Worm (Caenorhabditis elegans) whole organism, mixed stage, embryonic: ENCODE measurements around the gene pud-4.

Experiments used
- M03D4.4 ChIP-seq: sonication (generic microtip); optimal IDR thresholded peaks from 2 replicates; lab custom pipeline; 2017; ENCODE audit warnings: mild to moderate bottlenecking, missing genetic modification characterization, missing compliant biosample characterization
- blmp-1 ChIP-seq: fragments of 150-350 bp; optimal IDR thresholded peaks from 2 replicates; lab custom pipeline; 2014; ENCODE audit warnings: missing biosample characterization, missing genetic modification characterization
- ceh-39 ChIP-seq: fragments of 150-350 bp; optimal IDR thresholded peaks from 2 replicates; lab custom pipeline; 2014; ENCODE audit warnings: missing biosample characterization, missing genetic modification characterization
- ceh-83 ChIP-seq: fragments of 200-800 bp; sonication (Bioruptor generic); optimal IDR thresholded peaks from 2 replicates; lab custom pipeline; 2018; ENCODE audit warnings: mild to moderate bottlenecking, missing genetic modification characterization, missing compliant biosample characterization
- ces-1 ChIP-seq: fragments of 150-350 bp; optimal IDR thresholded peaks from 2 replicates; lab custom pipeline; 2014; ENCODE audit warnings: missing biosample characterization, missing genetic modification reagents, missing genetic modification characterization
- cnd-1 ChIP-seq: fragments of 200-800 bp; sonication (Bioruptor generic); optimal IDR thresholded peaks from 2 replicates; lab custom pipeline; 2018; ENCODE audit warnings: mild to moderate bottlenecking, missing genetic modification characterization, missing compliant biosample characterization
- drap-1 ChIP-seq: fragments of 200-800 bp; sonication (Bioruptor generic); optimal IDR thresholded peaks from 3 replicates; lab custom pipeline; 2018; ENCODE audit warnings: mild to moderate bottlenecking, missing genetic modification characterization, missing compliant biosample characterization
- elt-1 ChIP-seq: sonication (generic microtip); optimal IDR thresholded peaks from 2 replicates; lab custom pipeline; 2017; ENCODE audit warnings: missing genetic modification characterization, mild to moderate bottlenecking, missing compliant biosample characterization, antibody characterized with exemption, moderate library complexity, borderline replicate concordance; ENCODE audit not compliant: insufficient read depth
- elt-3 ChIP-seq: fragments of 150-350 bp; optimal IDR thresholded peaks from 2 replicates; lab custom pipeline; 2014; ENCODE audit warnings: missing biosample characterization, missing genetic modification characterization
- ham-2 ChIP-seq: fragments of 200-800 bp; sonication (Bioruptor generic); optimal IDR thresholded peaks from 2 replicates; lab custom pipeline; 2018; ENCODE audit warnings: mild to moderate bottlenecking, missing genetic modification characterization, missing compliant biosample characterization
- hlh-1 ChIP-seq: fragments of 150-350 bp; optimal IDR thresholded peaks from 2 replicates; lab custom pipeline; 2014; ENCODE audit warnings: missing biosample characterization, missing genetic modification reagents, missing genetic modification characterization
- lin-13 ChIP-seq: fragments of 150-350 bp; optimal IDR thresholded peaks from 2 replicates; lab custom pipeline; 2014; ENCODE audit warnings: missing biosample characterization, missing genetic modification characterization
- lin-32 ChIP-seq: fragments of 200-800 bp; sonication (Bioruptor generic); optimal IDR thresholded peaks from 2 replicates; lab custom pipeline; 2018; ENCODE audit warnings: mild to moderate bottlenecking, missing genetic modification characterization, missing compliant biosample characterization
- lsy-2 ChIP-seq: fragments of 150-350 bp; optimal IDR thresholded peaks from 2 replicates; lab custom pipeline; 2014; ENCODE audit warnings: missing biosample characterization, missing genetic modification characterization
- mep-1 ChIP-seq: fragments of 150-350 bp; optimal IDR thresholded peaks from 2 replicates; lab custom pipeline; 2017; ENCODE audit warnings: missing biosample characterization, missing genetic modification reagents, missing genetic modification characterization, inconsistent platforms
- mls-2 ChIP-seq: sonication (generic microtip); optimal IDR thresholded peaks from 2 replicates; lab custom pipeline; 2016; ENCODE audit warnings: mild to moderate bottlenecking, missing genetic modification characterization, moderate library complexity, missing compliant biosample characterization
- nhr-12 ChIP-seq: fragments of 150-350 bp; optimal IDR thresholded peaks from 2 replicates; lab custom pipeline; 2014; ENCODE audit warnings: missing biosample characterization, missing genetic modification characterization
- nhr-237 ChIP-seq: fragments of 150-350 bp; optimal IDR thresholded peaks from 2 replicates; lab custom pipeline; 2014; ENCODE audit warnings: missing biosample characterization, missing genetic modification characterization
- nhr-28 ChIP-seq: fragments of 150-350 bp; optimal IDR thresholded peaks from 2 replicates; lab custom pipeline; 2014; ENCODE audit warnings: missing biosample characterization, missing genetic modification characterization
- pha-4 ChIP-seq: fragments of 150-350 bp; optimal IDR thresholded peaks from 2 replicates; lab custom pipeline; 2018; ENCODE audit warnings: missing biosample characterization, missing genetic modification reagents, missing genetic modification characterization
- sem-2 ChIP-seq: fragments of 200-800 bp; sonication (Bioruptor generic); optimal IDR thresholded peaks from 2 replicates; lab custom pipeline; 2018; ENCODE audit warnings: mild to moderate bottlenecking, missing genetic modification characterization, missing compliant biosample characterization
- snpc-4 ChIP-seq: fragments of 150-350 bp; optimal IDR thresholded peaks from 2 replicates; lab custom pipeline; 2014; ENCODE audit warnings: missing biosample characterization, missing genetic modification characterization
- tbx-8 ChIP-seq: fragments of 200-800 bp; sonication (Bioruptor generic); optimal IDR thresholded peaks from 2 replicates; lab custom pipeline; 2018; ENCODE audit warnings: mild to moderate bottlenecking, missing genetic modification characterization, moderate library complexity, missing compliant biosample characterization
- unc-120 ChIP-seq: sonication (generic microtip); optimal IDR thresholded peaks from 2 replicates; lab custom pipeline; 2017; ENCODE audit warnings: missing genetic modification characterization, missing compliant biosample characterization; ENCODE audit not compliant: poor library complexity, severe bottlenecking
- unc-39 ChIP-seq: fragments of 150-350 bp; optimal IDR thresholded peaks from 2 replicates; lab custom pipeline; 2014; ENCODE audit warnings: missing biosample characterization, missing genetic modification characterization
- unc-62 ChIP-seq: fragments of 150-350 bp; optimal IDR thresholded peaks from 2 replicates; lab custom pipeline; 2014; ENCODE audit warnings: missing biosample characterization, missing genetic modification reagents, missing genetic modification characterization
- ztf-11 ChIP-seq: fragments of 150-350 bp; optimal IDR thresholded peaks from 2 replicates; lab custom pipeline; 2014; ENCODE audit warnings: missing biosample characterization, missing genetic modification characterization

pud-4 gene

ce11 chrV:2326378-2326777 is at the start of gene pud-4:
pud-4 (plus strand) TSS chrV:2326678.
- TF ChIP-seq mls-2 (tag; lab: Kevin White, UChicago) (no peak), unc-120 (tag; lab: Kevin White, UChicago) (no peak), ztf-11 (tag; lab: Kevin White, UChicago) (no peak), elt-1 (tag; lab: Kevin White, UChicago) (no peak), unc-62 (no peak), drap-1 (no peak), ceh-39 (tag; lab: Kevin White, UChicago) (no peak), blmp-1 (tag; lab: Kevin White, UChicago) (no peak)
- TF ChIP-seq, all 35 proteins: peak for 0

- TF ChIP-seq elt-3 (no peak), sem-2 (GFP tag; lab: Kevin White, UChicago) (no peak), ceh-39 (tag; lab: Kevin White, UChicago) (no peak), cnd-1 (tag; lab: Kevin White, UChicago) (no peak), ceh-83 (GFP tag; lab: Kevin White, UChicago) (no peak), tbx-8 (GFP tag; lab: Kevin White, UChicago) (no peak), unc-39 (no peak), ham-2 (GFP tag; lab: Kevin White, UChicago) (no peak), lsy-2 (tag; lab: Kevin White, UChicago) (no peak), blmp-1 (tag; lab: Kevin White, UChicago) (no peak)
Measured at ce11 chrV:2277260-2277659, 49.2 kb upstream of the pud-4 start.

- peak; percentile 19 for TF ChIP-seq ces-1
- TF ChIP-seq snpc-4 (tag; lab: Kevin White, UChicago), result no peak
Measured at ce11 chrV:2278052-2278451, 48.4 kb upstream of the pud-4 start, which contains the start of gene nhr-59. nhr-59 (minus strand) TSS chrV:2278265.

- TF ChIP-seq pha-4 (tag; lab: Kevin White, UChicago), result peak; percentile 41
- TF ChIP-seq sem-2 (GFP tag; lab: Kevin White, UChicago), result no peak
- peak; percentile 6 for TF ChIP-seq mls-2 (tag; lab: Kevin White, UChicago)
- TF ChIP-seq ces-1, result peak; percentile 50
Measured at ce11 chrV:2278543-2278942, 47.9 kb upstream of the pud-4 start, which contains the start of gene fbxa-137. fbxa-137 (plus strand) TSS chrV:2278816.

- TF ChIP-seq drap-1 (no peak), mep-1 (peak; percentile 40), pha-4 (tag; lab: Kevin White, UChicago) (peak; percentile 14), nhr-237 (peak; percentile 34), nhr-12 (no peak), nhr-28 (no peak), cnd-1 (tag; lab: Kevin White, UChicago) (no peak), ceh-83 (GFP tag; lab: Kevin White, UChicago) (peak; percentile 3), elt-3 (no peak), ces-1 (peak; percentile 43)
- TF ChIP-seq, all 35 proteins: peak for 5
Measured at ce11 chrV:2281499-2281898, 45.0 kb upstream of the pud-4 start, which contains the start of gene nhr-228. nhr-228 (plus strand) TSS chrV:2281759.

- no peak for TF ChIP-seq M03D4.4 (tag; lab: Kevin White, UChicago)
- no peak for TF ChIP-seq lin-32 (GFP tag; lab: Kevin White, UChicago)
- no peak for TF ChIP-seq mls-2 (tag; lab: Kevin White, UChicago)
Measured at ce11 chrV:2285107-2285506, 41.4 kb upstream of the pud-4 start, which contains the start of gene nhr-227. nhr-227 (plus strand) TSS chrV:2285432.

- no peak for TF ChIP-seq mls-2 (tag; lab: Kevin White, UChicago)
- TF ChIP-seq unc-62, result no peak
- TF ChIP-seq ztf-11 (tag; lab: Kevin White, UChicago), result no peak
- no peak for TF ChIP-seq hlh-1 (tag; lab: Kevin White, UChicago)
- no peak for TF ChIP-seq M03D4.4 (tag; lab: Kevin White, UChicago)
- TF ChIP-seq lsy-2 (tag; lab: Kevin White, UChicago), result no peak
- no peak for TF ChIP-seq lin-13 (tag; lab: Kevin White, UChicago)
Measured at ce11 chrV:2290329-2290728, 36.1 kb upstream of the pud-4 start, which contains the start of gene nhr-225. nhr-225 (minus strand) TSS chrV:2290474.
